Fruit fly (Drosophila melanogaster): ENCODE results near the gene CG10841.

The CG10841 gene

dm6 chr3R:13612333-13612732 is 19.4 kb upstream of the CG10841 start, which contains the start of gene CG9757:
Gene CG9757 (minus strand): TSS chr3R:13612433.
- TF ChIP-seq dsf (GFP tag; optimal IDR thresholded peaks at IDR 0.05; ENCODE audit: borderline replicate concordance): no peak
- no peak for TF ChIP-seq dmrt93B (GFP tag; optimal IDR thresholded peaks at IDR 0.05)
- TF ChIP-seq psq (GFP tag; optimal IDR thresholded peaks at IDR 0.05): no peak
- no peak for TF ChIP-seq Mio (GFP tag; optimal IDR thresholded peaks at IDR 0.05)
- no peak for TF ChIP-seq Abd-B (GFP tag; optimal IDR thresholded peaks at IDR 0.05)
- no peak for TF ChIP-seq h (GFP tag; optimal IDR thresholded peaks at IDR 0.05)
- TF ChIP-seq CG32264 (GFP tag; optimal IDR thresholded peaks at IDR 0.05): no peak
- TF ChIP-seq Hr83 (GFP tag; optimal IDR thresholded peaks at IDR 0.05; ENCODE audit: poor library complexity, severe bottlenecking): no peak

dm6 chr3R:13615007-13615406 is 16.7 kb upstream of the CG10841 start:
- TF ChIP-seq HLH106 (tag; optimal IDR thresholded peaks at IDR 0.05) (no peak), Jra (GFP tag; optimal IDR thresholded peaks at IDR 0.05) (no peak), usp (GFP tag; optimal IDR thresholded peaks at IDR 0.05) (no peak), br (GFP tag; optimal IDR thresholded peaks at IDR 0.05) (no peak), foxo (GFP tag; optimal IDR thresholded peaks at IDR 0.05) (no peak), Hr78 (GFP tag; optimal IDR thresholded peaks at IDR 0.05) (no peak), dl (GFP tag; optimal IDR thresholded peaks at IDR 0.05; ENCODE audit: insufficient read depth in 1 of 2, partially characterized antibody in 2 of 2) (no peak), rgr (GFP tag; optimal IDR thresholded peaks at IDR 0.05) (no peak), Dfd (GFP tag; optimal IDR thresholded peaks at IDR 0.05) (no peak), tai (GFP tag; optimal IDR thresholded peaks at IDR 0.05) (no peak)

dm6 chr3R:13615617-13616016 is 16.1 kb upstream of the CG10841 start, which contains the start of gene CG9269:
Gene CG9269 (plus strand): TSS chr3R:13615917.
- TF ChIP-seq foxo (GFP tag; optimal IDR thresholded peaks at IDR 0.05) (no peak), Hr78 (GFP tag; optimal IDR thresholded peaks at IDR 0.05) (no peak), psq (GFP tag; optimal IDR thresholded peaks at IDR 0.05) (no peak), pan (optimal IDR thresholded peaks at IDR 0.05) (no peak), usp (GFP tag; optimal IDR thresholded peaks at IDR 0.05) (no peak), GATAd (GFP tag; optimal IDR thresholded peaks at IDR 0.05) (no peak), sage (GFP tag; optimal IDR thresholded peaks at IDR 0.05) (no peak), Abd-B (GFP tag; optimal IDR thresholded peaks at IDR 0.05) (no peak)

- TF ChIP-seq GATAd (GFP tag; optimal IDR thresholded peaks at IDR 0.05): no peak
- no peak for TF ChIP-seq HLH106 (tag; optimal IDR thresholded peaks at IDR 0.05)
- no peak for TF ChIP-seq CrebA (GFP tag; optimal IDR thresholded peaks at IDR 0.05; ENCODE audit: borderline replicate concordance)
- no peak for TF ChIP-seq woc (GFP tag; optimal IDR thresholded peaks at IDR 0.05)
- TF ChIP-seq brk (GFP tag; optimal IDR thresholded peaks at IDR 0.05): no peak
Observed at dm6 chr3R:13617228-13617627, 14.5 kb upstream of the CG10841 start.

- TF ChIP-seq sage (GFP tag; optimal IDR thresholded peaks at IDR 0.05): peak; percentile 77
- TF ChIP-seq Hr83 (GFP tag; optimal IDR thresholded peaks at IDR 0.05; ENCODE audit: poor library complexity, severe bottlenecking): no peak
- TF ChIP-seq HLH106 (tag; optimal IDR thresholded peaks at IDR 0.05): no peak
- no peak for TF ChIP-seq pan (optimal IDR thresholded peaks at IDR 0.05)
- peak; percentile 73 for TF ChIP-seq Jra (GFP tag; optimal IDR thresholded peaks at IDR 0.05)
- TF ChIP-seq psq (GFP tag; optimal IDR thresholded peaks at IDR 0.05): peak; percentile 85
- TF ChIP-seq CG9705 (GFP tag; optimal IDR thresholded peaks at IDR 0.05): no peak
- peak; percentile 22 for TF ChIP-seq woc (GFP tag; optimal IDR thresholded peaks at IDR 0.05)
- TF ChIP-seq GATAd (GFP tag; optimal IDR thresholded peaks at IDR 0.05): no peak
- peak; percentile 56 for TF ChIP-seq Rel (GFP tag; optimal IDR thresholded peaks at IDR 0.05)
- peak; percentile 2 for TF ChIP-seq Rel (tag; optimal IDR thresholded peaks at IDR 0.05)
- peak; percentile 48 for TF ChIP-seq Sp1 (GFP tag; optimal IDR thresholded peaks at IDR 0.05)
- no peak for TF ChIP-seq usp (GFP tag; optimal IDR thresholded peaks at IDR 0.05)
- TF ChIP-seq lola (GFP tag; optimal IDR thresholded peaks at IDR 0.05): no peak
- peak; percentile 25 for TF ChIP-seq dsf (GFP tag; optimal IDR thresholded peaks at IDR 0.05; ENCODE audit: borderline replicate concordance)
- no peak for TF ChIP-seq Mio (GFP tag; optimal IDR thresholded peaks at IDR 0.05)
- peak; percentile 11 for TF ChIP-seq h (GFP tag; optimal IDR thresholded peaks at IDR 0.05)
- TF ChIP-seq tai (GFP tag; optimal IDR thresholded peaks at IDR 0.05): peak; percentile 60
- TF ChIP-seq Hnf4 (GFP tag; optimal IDR thresholded peaks at IDR 0.05): peak; percentile 53
- no peak for TF ChIP-seq Vsx2 (GFP tag; optimal IDR thresholded peaks at IDR 0.05; ENCODE audit: partially characterized antibody)
- TF ChIP-seq dmrt93B (GFP tag; optimal IDR thresholded peaks at IDR 0.05): no peak
- no peak for TF ChIP-seq rgr (GFP tag; optimal IDR thresholded peaks at IDR 0.05)
- TF ChIP-seq foxo (GFP tag; optimal IDR thresholded peaks at IDR 0.05): peak in 1 of 2 experiments; percentile 16
- peak; percentile 40 for TF ChIP-seq br (GFP tag; optimal IDR thresholded peaks at IDR 0.05)
- TF ChIP-seq CG32264 (GFP tag; optimal IDR thresholded peaks at IDR 0.05): peak; percentile 19
- TF ChIP-seq jim (GFP tag; optimal IDR thresholded peaks at IDR 0.05): no peak
- TF ChIP-seq fru (GFP tag; optimal IDR thresholded peaks at IDR 0.05): peak; percentile 33
- no peak for TF ChIP-seq Dfd (GFP tag; optimal IDR thresholded peaks at IDR 0.05)
- peak; percentile 73 for TF ChIP-seq brk (GFP tag; optimal IDR thresholded peaks at IDR 0.05)
- TF ChIP-seq ey (GFP tag; optimal IDR thresholded peaks at IDR 0.05): no peak
- TF ChIP-seq N (GFP tag; optimal IDR thresholded peaks at IDR 0.05): peak; percentile 17
- TF ChIP-seq CrebA (GFP tag; optimal IDR thresholded peaks at IDR 0.05; ENCODE audit: borderline replicate concordance): peak; percentile 87
- peak; percentile 93 for TF ChIP-seq Dif (GFP tag; optimal IDR thresholded peaks at IDR 0.05; ENCODE audit: partially characterized antibody)
Observed at dm6 chr3R:13644778-13645660, 13.3 kb downstream of the CG10841 start.

Data from whole organism, wandering third instar larva.